Fruit fly (Drosophila melanogaster): ENCODE data around the gene Surf6.

Gene Surf6

DNA sequence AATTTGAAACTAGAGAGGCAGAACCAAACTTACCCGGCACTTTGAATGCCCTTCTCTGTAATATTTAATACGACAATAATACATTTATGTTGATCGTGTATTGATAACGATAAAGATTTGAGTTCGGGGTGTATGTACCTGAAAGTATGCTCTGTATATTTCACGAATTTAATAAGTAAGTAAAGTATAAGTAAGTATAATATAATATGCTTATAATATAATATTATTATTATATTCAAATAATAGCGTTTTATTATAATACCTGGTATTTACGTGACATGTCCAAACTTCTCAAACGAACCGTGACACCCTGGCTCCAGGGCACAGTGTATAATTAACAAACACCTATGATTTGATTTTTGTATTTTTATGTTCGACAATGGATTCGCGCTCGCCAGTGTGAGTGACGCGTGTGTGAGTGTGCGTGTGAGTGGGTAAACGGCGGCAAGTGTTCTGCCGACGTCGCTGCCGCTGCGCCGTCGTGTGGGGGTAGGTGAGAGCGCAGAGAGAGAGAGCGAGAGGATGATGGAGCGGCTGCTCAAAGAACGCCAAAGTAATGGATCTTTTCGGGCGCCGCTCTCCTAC is 15.0 kb downstream of the Surf6 start (continued):
- no peak for TF ChIP-seq pzg (GFP tag; optimal IDR thresholded peaks at IDR 0.05)
- TF ChIP-seq croc (GFP tag; conservative IDR thresholded peaks at IDR 0.05) = no peak; the same call in 2 of the 3 replicates
- 0 out of 2 replicates have a peak, but pooled peaks have one; percentile 7 for TF ChIP-seq CG32767 (GFP tag; IDR thresholded peaks at IDR 0.05)
- TF ChIP-seq CG18764 (GFP tag; optimal IDR thresholded peaks at IDR 0.05) = peak; percentile 52
- TF ChIP-seq CG14014 (GFP tag; IDR thresholded peaks at IDR 0.05) = peak; percentile 60
- TF ChIP-seq schlank (tag; optimal IDR thresholded peaks at IDR 0.05) = peak; percentile 45
- TF ChIP-seq CG15601 (tag; optimal IDR thresholded peaks at IDR 0.05) = peak; percentile 13
- TF ChIP-seq fd102C (GFP tag; optimal IDR thresholded peaks at IDR 0.05) = no peak
- TF ChIP-seq sens-2 (GFP tag; IDR thresholded peaks at IDR 0.05) = no peak
- TF ChIP-seq p53 (GFP tag; optimal IDR thresholded peaks at IDR 0.05) = no peak
- peak; percentile 12; the same call in 1 of the 2 replicates for TF ChIP-seq CG11247 (GFP tag; IDR thresholded peaks at IDR 0.05)
- TF ChIP-seq CG10462 (GFP tag; optimal IDR thresholded peaks at IDR 0.05) = no peak
- TF ChIP-seq CG11085 (GFP tag; IDR thresholded peaks at IDR 0.05) = no peak; the same call in 1 of the 2 replicates
- peak; percentile 40 for TF ChIP-seq zen (tag; optimal IDR thresholded peaks at IDR 0.05)
- peak; percentile 83 for TF ChIP-seq Sox100B (GFP tag; optimal IDR thresholded peaks at IDR 0.05)
- peak; percentile 43 for TF ChIP-seq abd-A (tag; optimal IDR thresholded peaks at IDR 0.05)
- no peak for TF ChIP-seq CHES-1-like (GFP tag; optimal IDR thresholded peaks at IDR 0.05)
- TF ChIP-seq CG7556 (GFP tag; optimal IDR thresholded peaks at IDR 0.05) = peak; percentile 81
- TF ChIP-seq CG16779 (GFP tag; IDR thresholded peaks at IDR 0.05) = no peak
- peak; percentile 23 for TF ChIP-seq lilli (GFP tag; optimal IDR thresholded peaks at IDR 0.05)
- no peak for TF ChIP-seq maf-S (GFP tag; optimal IDR thresholded peaks at IDR 0.05)
- 0 out of 2 replicates have a peak, but pooled peaks have one; percentile 54 for TF ChIP-seq CG6689 (GFP tag; IDR thresholded peaks at IDR 0.05)
- 0 out of 2 replicates have a peak, but pooled peaks have one; percentile 43 for TF ChIP-seq gsb (GFP tag; IDR thresholded peaks at IDR 0.05)
- TF ChIP-seq CG5245 (GFP tag; optimal IDR thresholded peaks at IDR 0.05) = peak; percentile 16
- peak; percentile 92 for TF ChIP-seq Meics (GFP tag; optimal IDR thresholded peaks at IDR 0.05)
- no peak for TF ChIP-seq CG17612 (GFP tag; IDR thresholded peaks at IDR 0.05)
- no peak; the same call in 1 of the 2 replicates for TF ChIP-seq ttk (GFP tag; IDR thresholded peaks at IDR 0.05)
- TF ChIP-seq shn (GFP tag; optimal IDR thresholded peaks at IDR 0.05) = no peak
- TF ChIP-seq fd64A (GFP tag; optimal IDR thresholded peaks at IDR 0.05) = peak; percentile 16
- peak; percentile 69 for TF ChIP-seq exex (tag; optimal IDR thresholded peaks at IDR 0.05)
- 0 out of 3 replicates have a peak, but pooled peaks have one; percentile 11 for TF ChIP-seq CG6175 (GFP tag; IDR thresholded peaks at IDR 0.05)
- peak; percentile 89 for TF ChIP-seq CG18599 (GFP tag; optimal IDR thresholded peaks at IDR 0.05)
- no peak for TF ChIP-seq Neu2 (GFP tag; optimal IDR thresholded peaks at IDR 0.05; ENCODE audit: borderline replicate concordance)
- peak; percentile 62 for TF ChIP-seq CG9437 (GFP tag; optimal IDR thresholded peaks at IDR 0.05)
- TF ChIP-seq CG8281 (tag; optimal IDR thresholded peaks at IDR 0.05) = peak; percentile 42
- no peak for TF ChIP-seq Oaz (GFP tag; IDR thresholded peaks at IDR 0.05)
- TF ChIP-seq Fer2 (tag; optimal IDR thresholded peaks at IDR 0.05) = peak; percentile 49
- 0 out of 2 replicates have a peak, but pooled peaks have one; percentile 7 for TF ChIP-seq ara (GFP tag; IDR thresholded peaks at IDR 0.05)
- TF ChIP-seq her (GFP tag; optimal IDR thresholded peaks at IDR 0.05) = no peak
- TF ChIP-seq Vsx1 (GFP tag; optimal IDR thresholded peaks at IDR 0.05) = peak; percentile 46
- peak; percentile 81 for TF ChIP-seq CG9727 (GFP tag; optimal IDR thresholded peaks at IDR 0.05)
- TF ChIP-seq Spps (tag; optimal IDR thresholded peaks at IDR 0.05) = peak; percentile 27
- peak; percentile 78 for TF ChIP-seq Dek (tag; optimal IDR thresholded peaks at IDR 0.05)
- peak; percentile 30 for TF ChIP-seq twi (tag; optimal IDR thresholded peaks at IDR 0.05)
- peak; percentile 23 for TF ChIP-seq CG30431 (GFP tag; optimal IDR thresholded peaks at IDR 0.05)
- peak; percentile 61 for TF ChIP-seq HLHmδ (GFP tag; optimal IDR thresholded peaks at IDR 0.05)
- no peak for TF ChIP-seq CG30020 (tag; optimal IDR thresholded peaks at IDR 0.05)
- peak; percentile 64; the same call in 1 of the 2 replicates for TF ChIP-seq Atf6 (GFP tag; IDR thresholded peaks at IDR 0.05)
- peak; percentile 81 for TF ChIP-seq CG17359 (tag; optimal IDR thresholded peaks at IDR 0.05)
- no peak for TF ChIP-seq CG11696 (GFP tag; IDR thresholded peaks at IDR 0.05)
